Worm (Caenorhabditis elegans): ENCODE results near the gene F54H12.10.

The F54H12.10 gene

DNA sequence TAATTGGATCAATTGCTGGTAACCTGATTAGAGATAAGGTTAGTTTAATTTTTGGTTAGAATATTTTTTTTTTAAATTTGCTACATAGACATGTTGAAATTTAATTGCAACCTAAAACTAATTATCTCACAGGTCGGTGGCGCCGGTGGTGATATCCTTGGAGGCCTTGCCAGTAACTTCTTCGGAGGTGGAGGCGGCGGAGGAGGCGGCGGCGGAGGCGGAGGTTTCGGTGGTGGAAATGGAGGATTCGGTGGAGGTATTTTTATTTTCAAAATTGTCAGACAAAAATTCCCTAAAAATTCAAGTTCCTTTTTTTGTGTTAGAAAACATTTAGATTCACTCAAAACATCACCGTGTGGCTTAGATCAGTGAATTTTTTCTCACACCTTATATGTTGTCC is 22.5 kb upstream of the F54H12.10 start:
- TF ChIP-seq sea-1 (GFP tag; conservative IDR thresholded peaks at IDR 0.05) = no peak
- TF ChIP-seq hnd-1 (tag; optimal IDR thresholded peaks at IDR 0.05) = no peak
- no peak for TF ChIP-seq B0310.2 (tag; optimal IDR thresholded peaks at IDR 0.05)
- no peak for TF ChIP-seq scrt-1 (GFP tag; IDR thresholded peaks at IDR 0.05)
- no peak for TF ChIP-seq tbx-37 (GFP tag; conservative IDR thresholded peaks at IDR 0.05)
- TF ChIP-seq ama-1 (optimal IDR thresholded peaks at IDR 0.05) = no peak
- TF ChIP-seq F13C5.2 (tag; optimal IDR thresholded peaks at IDR 0.05) = no peak
- no peak for TF ChIP-seq ceh-36 (tag; optimal IDR thresholded peaks at IDR 0.05)
- TF ChIP-seq ets-7 (tag; optimal IDR thresholded peaks at IDR 0.05) = no peak
- TF ChIP-seq hmg-4 (GFP tag; optimal IDR thresholded peaks at IDR 0.05) = no peak
- TF ChIP-seq flt-1 (GFP tag; IDR thresholded peaks at IDR 0.05) = no peak
- TF ChIP-seq ceh-13 (GFP tag; optimal IDR thresholded peaks at IDR 0.05) = no peak
- no peak for TF ChIP-seq tra-4 (tag; optimal IDR thresholded peaks at IDR 0.05)
- no peak for TF ChIP-seq pes-1 (GFP tag; IDR thresholded peaks at IDR 0.05)
- no peak for TF ChIP-seq aly-1 (tag; optimal IDR thresholded peaks at IDR 0.05)
- no peak for TF ChIP-seq tbx-11 (GFP tag; IDR thresholded peaks at IDR 0.05)
- no peak for TF ChIP-seq hmbx-1 (tag; optimal IDR thresholded peaks at IDR 0.05)

- TF ChIP-seq B0310.2 (tag; optimal IDR thresholded peaks at IDR 0.05) = no peak
- TF ChIP-seq tbx-37 (GFP tag; conservative IDR thresholded peaks at IDR 0.05) = no peak
- no peak for TF ChIP-seq F13C5.2 (tag; optimal IDR thresholded peaks at IDR 0.05)
- TF ChIP-seq tbx-11 (GFP tag; IDR thresholded peaks at IDR 0.05) = no peak
- no peak for TF ChIP-seq ets-7 (tag; optimal IDR thresholded peaks at IDR 0.05)
- TF ChIP-seq hmbx-1 (tag; optimal IDR thresholded peaks at IDR 0.05) = no peak
- TF ChIP-seq tra-4 (tag; optimal IDR thresholded peaks at IDR 0.05) = no peak
- TF ChIP-seq ama-1 (optimal IDR thresholded peaks at IDR 0.05) = no peak
- no peak for TF ChIP-seq aly-1 (tag; optimal IDR thresholded peaks at IDR 0.05)
- TF ChIP-seq hnd-1 (tag; optimal IDR thresholded peaks at IDR 0.05) = no peak
- no peak for TF ChIP-seq ceh-13 (GFP tag; optimal IDR thresholded peaks at IDR 0.05)
- TF ChIP-seq sea-1 (GFP tag; conservative IDR thresholded peaks at IDR 0.05) = no peak
- TF ChIP-seq scrt-1 (GFP tag; IDR thresholded peaks at IDR 0.05) = no peak
- TF ChIP-seq ceh-36 (tag; optimal IDR thresholded peaks at IDR 0.05) = no peak
Measured at ce11 chrIII:7979659-7980058, 20.9 kb upstream of the F54H12.10 start, which contains the start of gene clp-1. clp-1 (plus strand) TSS chrIII:7979959.

ce11 chrIII:7978723-7979122 is 20.0 kb upstream of the F54H12.10 start:
- TF ChIP-seq hmg-4 (GFP tag; optimal IDR thresholded peaks at IDR 0.05) = no peak
- TF ChIP-seq ets-7 (tag; optimal IDR thresholded peaks at IDR 0.05) = no peak
- TF ChIP-seq ceh-36 (tag; optimal IDR thresholded peaks at IDR 0.05) = no peak
- no peak for TF ChIP-seq scrt-1 (GFP tag; IDR thresholded peaks at IDR 0.05)
- no peak for TF ChIP-seq B0310.2 (tag; optimal IDR thresholded peaks at IDR 0.05)
- no peak for TF ChIP-seq flt-1 (GFP tag; IDR thresholded peaks at IDR 0.05)
- no peak for TF ChIP-seq F13C5.2 (tag; optimal IDR thresholded peaks at IDR 0.05)
- TF ChIP-seq pes-1 (GFP tag; IDR thresholded peaks at IDR 0.05) = no peak
- no peak for TF ChIP-seq tbx-37 (GFP tag; conservative IDR thresholded peaks at IDR 0.05)
- no peak for TF ChIP-seq tra-4 (tag; optimal IDR thresholded peaks at IDR 0.05)
- no peak for TF ChIP-seq ama-1 (optimal IDR thresholded peaks at IDR 0.05)
- no peak for TF ChIP-seq hmbx-1 (tag; optimal IDR thresholded peaks at IDR 0.05)
- no peak for TF ChIP-seq tbx-11 (GFP tag; IDR thresholded peaks at IDR 0.05)

ce11 chrIII:7978289-7978688 is 19.5 kb upstream of the F54H12.10 start:
- TF ChIP-seq flt-1 (GFP tag; IDR thresholded peaks at IDR 0.05) (no peak), pes-1 (GFP tag; IDR thresholded peaks at IDR 0.05) (no peak), hmbx-1 (tag; optimal IDR thresholded peaks at IDR 0.05) (no peak), scrt-1 (GFP tag; IDR thresholded peaks at IDR 0.05) (no peak), tbx-11 (GFP tag; IDR thresholded peaks at IDR 0.05) (no peak), ama-1 (optimal IDR thresholded peaks at IDR 0.05) (no peak), aly-1 (tag; optimal IDR thresholded peaks at IDR 0.05) (no peak)

DNA sequence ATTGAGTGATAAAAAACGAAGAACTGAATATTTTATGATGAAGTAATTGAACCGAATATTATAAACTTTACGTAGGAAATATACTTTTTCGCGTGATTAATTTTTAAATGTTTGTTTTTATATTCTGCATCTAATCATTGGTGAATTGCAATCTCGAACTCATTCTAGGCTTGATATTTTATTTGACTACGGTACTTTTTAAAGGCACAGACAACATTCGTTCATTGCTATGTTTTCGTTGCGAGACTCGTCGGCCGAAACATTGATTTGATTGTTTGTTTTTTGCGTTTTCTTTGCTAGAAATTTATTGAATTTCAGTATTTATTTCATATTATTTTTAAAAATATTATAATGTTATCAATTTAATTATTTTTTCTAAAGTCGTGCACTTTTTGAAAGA is 19.0 kb upstream of the F54H12.10 start, which contains the start of gene C06G4.4:
Gene C06G4.4, minus strand, starts transcription at position 36 of the 400 bp plus-strand sequence.
- TF ChIP-seq ceh-36 (tag; optimal IDR thresholded peaks at IDR 0.05) = no peak
- TF ChIP-seq aly-1 (tag; optimal IDR thresholded peaks at IDR 0.05) = no peak
- TF ChIP-seq ets-7 (tag; optimal IDR thresholded peaks at IDR 0.05) = no peak
- no peak for TF ChIP-seq sea-1 (GFP tag; conservative IDR thresholded peaks at IDR 0.05)
- TF ChIP-seq ceh-13 (GFP tag; optimal IDR thresholded peaks at IDR 0.05) = no peak
- TF ChIP-seq ama-1 (optimal IDR thresholded peaks at IDR 0.05) = no peak
- TF ChIP-seq B0310.2 (tag; optimal IDR thresholded peaks at IDR 0.05) = no peak
- no peak for TF ChIP-seq F13C5.2 (tag; optimal IDR thresholded peaks at IDR 0.05)
- TF ChIP-seq hmg-4 (GFP tag; optimal IDR thresholded peaks at IDR 0.05) = no peak
- no peak for TF ChIP-seq tbx-37 (GFP tag; conservative IDR thresholded peaks at IDR 0.05)
- no peak for TF ChIP-seq scrt-1 (GFP tag; IDR thresholded peaks at IDR 0.05)
- no peak for TF ChIP-seq flt-1 (GFP tag; IDR thresholded peaks at IDR 0.05)
- no peak for TF ChIP-seq hmbx-1 (tag; optimal IDR thresholded peaks at IDR 0.05)
- TF ChIP-seq tbx-11 (GFP tag; IDR thresholded peaks at IDR 0.05) = no peak
- no peak for TF ChIP-seq pes-1 (GFP tag; IDR thresholded peaks at IDR 0.05)
- no peak for TF ChIP-seq hnd-1 (tag; optimal IDR thresholded peaks at IDR 0.05)
- no peak for TF ChIP-seq tra-4 (tag; optimal IDR thresholded peaks at IDR 0.05)

ce11 chrIII:7977224-7977623 is 18.5 kb upstream of the F54H12.10 start:
- TF ChIP-seq tbx-11 (GFP tag; IDR thresholded peaks at IDR 0.05) = no peak
- TF ChIP-seq B0310.2 (tag; optimal IDR thresholded peaks at IDR 0.05) = no peak
- TF ChIP-seq ets-7 (tag; optimal IDR thresholded peaks at IDR 0.05) = no peak
- TF ChIP-seq sea-1 (GFP tag; conservative IDR thresholded peaks at IDR 0.05) = no peak
- no peak for TF ChIP-seq aly-1 (tag; optimal IDR thresholded peaks at IDR 0.05)
- no peak for TF ChIP-seq hmg-4 (GFP tag; optimal IDR thresholded peaks at IDR 0.05)
- TF ChIP-seq tbx-37 (GFP tag; conservative IDR thresholded peaks at IDR 0.05) = no peak
- no peak for TF ChIP-seq hnd-1 (tag; optimal IDR thresholded peaks at IDR 0.05)
- no peak for TF ChIP-seq F13C5.2 (tag; optimal IDR thresholded peaks at IDR 0.05)
- TF ChIP-seq flt-1 (GFP tag; IDR thresholded peaks at IDR 0.05) = no peak
- TF ChIP-seq ceh-36 (tag; optimal IDR thresholded peaks at IDR 0.05) = no peak
- no peak for TF ChIP-seq pes-1 (GFP tag; IDR thresholded peaks at IDR 0.05)
- no peak for TF ChIP-seq hmbx-1 (tag; optimal IDR thresholded peaks at IDR 0.05)
- TF ChIP-seq scrt-1 (GFP tag; IDR thresholded peaks at IDR 0.05) = no peak
- TF ChIP-seq ceh-13 (GFP tag; optimal IDR thresholded peaks at IDR 0.05) = no peak
- no peak for TF ChIP-seq tra-4 (tag; optimal IDR thresholded peaks at IDR 0.05)
- no peak for TF ChIP-seq ama-1 (optimal IDR thresholded peaks at IDR 0.05)

DNA sequence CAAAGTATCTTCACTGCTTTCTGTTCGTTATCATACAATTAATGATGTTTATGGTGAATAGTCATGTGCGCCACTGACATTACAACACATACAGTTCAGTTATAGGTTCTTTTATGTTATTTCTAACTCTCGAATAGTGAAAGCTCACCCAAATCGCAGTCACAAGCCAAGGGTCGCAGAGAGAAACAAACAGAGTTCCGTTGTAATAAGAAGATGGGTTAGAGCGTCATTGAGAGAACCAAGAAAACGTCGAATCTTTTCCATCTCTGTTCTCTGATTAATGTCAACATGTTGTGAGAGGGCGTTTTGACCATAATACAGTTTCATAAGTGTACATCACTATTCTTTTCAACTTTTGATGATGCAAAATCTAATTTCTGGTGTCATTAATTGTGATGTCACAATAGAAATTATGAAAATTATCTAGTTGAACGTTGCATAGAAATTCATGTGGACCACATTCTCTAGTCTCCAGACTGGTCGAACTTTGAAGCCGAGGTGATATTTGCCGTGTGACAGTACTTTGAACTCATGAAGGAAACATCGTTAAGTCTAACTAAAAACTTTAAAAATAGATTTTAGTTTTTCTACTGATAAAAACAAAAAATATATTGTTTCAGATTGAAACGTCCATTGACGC is 15.3 kb upstream of the F54H12.10 start:
- TF ChIP-seq tbx-37 (GFP tag; conservative IDR thresholded peaks at IDR 0.05) = no peak
- no peak for TF ChIP-seq ceh-13 (GFP tag; optimal IDR thresholded peaks at IDR 0.05)
- no peak for TF ChIP-seq ets-7 (tag; optimal IDR thresholded peaks at IDR 0.05)
- no peak for TF ChIP-seq hnd-1 (tag; optimal IDR thresholded peaks at IDR 0.05)
- no peak for TF ChIP-seq aly-1 (tag; optimal IDR thresholded peaks at IDR 0.05)
- TF ChIP-seq B0310.2 (tag; optimal IDR thresholded peaks at IDR 0.05) = no peak
